Worm (Caenorhabditis elegans) whole organism, L1 larva: ENCODE results near the gene Y113G7B.12.

Experiments used
- C34B4.2 ChIP-seq: sonication (generic microtip); optimal IDR thresholded peaks from 2 replicates; lab custom pipeline; 2017; ENCODE audit warnings: mild to moderate bottlenecking, missing genetic modification characterization, missing compliant biosample characterization
- blmp-1 ChIP-seq: fragments of 150-350 bp; optimal IDR thresholded peaks from 2 replicates; lab custom pipeline; 2014; ENCODE audit warnings: missing biosample characterization, missing genetic modification characterization
- ceh-8 ChIP-seq: fragments of 200-800 bp; sonication (Bioruptor generic); optimal IDR thresholded peaks from 2 replicates; lab custom pipeline; 2018; ENCODE audit warnings: mild to moderate bottlenecking, missing genetic modification characterization, moderate library complexity, missing compliant biosample characterization
- ceh-88 ChIP-seq: fragments of 200-800 bp; sonication (Bioruptor generic); IDR thresholded peaks from 2 replicates; pipeline ENCODE4 v1.3.6; 2022; ENCODE audit warnings: missing genetic modification characterization, missing compliant biosample characterization
- ceh-90 ChIP-seq: sonication (generic microtip); optimal IDR thresholded peaks from 2 replicates; lab custom pipeline; 2016; ENCODE audit warnings: missing genetic modification characterization, missing compliant biosample characterization
- dsc-1 ChIP-seq: sonication (generic microtip); optimal IDR thresholded peaks from 2 replicates; lab custom pipeline; 2016; ENCODE audit warnings: mild to moderate bottlenecking, missing genetic modification characterization, missing compliant biosample characterization
- efl-1 ChIP-seq, 4 experiments: fragments of 150-350 bp; optimal IDR thresholded peaks in 3 of 4; peaks in 1 of 4; 1 replicate in 1 of 4; 2 replicates in 3 of 4; lab custom pipeline; 2014; ENCODE audit warnings: missing biosample characterization in 2 of 4, missing genetic modification characterization in 2 of 4, missing genetic modification reagents in 2 of 4
- egl-13 ChIP-seq: sonication (generic microtip); optimal IDR thresholded peaks from 2 replicates; lab custom pipeline; 2016; ENCODE audit warnings: missing genotype, missing genetic modification reagents, missing genetic modification characterization, missing compliant biosample characterization
- elt-2 ChIP-seq: sonication (generic microtip); optimal IDR thresholded peaks from 2 replicates; lab custom pipeline; 2016; ENCODE audit warnings: missing genetic modification characterization, mild to moderate bottlenecking, inconsistent platforms, missing compliant biosample characterization, missing genetic modification reagents
- ets-5 ChIP-seq: fragments of 200-800 bp; sonication (Bioruptor generic); IDR thresholded peaks from 2 replicates; pipeline ENCODE4 v1.3.6; 2022; ENCODE audit warnings: missing genetic modification characterization, missing compliant biosample characterization
- fkh-8 ChIP-seq: sonication (generic microtip); optimal IDR thresholded peaks from 2 replicates; lab custom pipeline; 2016; ENCODE audit warnings: mild to moderate bottlenecking, missing genetic modification characterization, missing compliant biosample characterization
- fos-1 ChIP-seq: fragments of 150-350 bp; optimal IDR thresholded peaks from 2 replicates; lab custom pipeline; 2014; ENCODE audit warnings: missing biosample characterization, missing genetic modification characterization
- hlh-4 ChIP-seq: sonication (generic microtip); optimal IDR thresholded peaks from 2 replicates; lab custom pipeline; 2016; ENCODE audit warnings: mild to moderate bottlenecking, missing genetic modification characterization, missing compliant biosample characterization
- hpl-2 ChIP-seq: fragments of 150-350 bp; optimal IDR thresholded peaks from 2 replicates; lab custom pipeline; 2014; ENCODE audit warnings: missing biosample characterization, missing genetic modification reagents, missing genetic modification characterization
- irx-1 ChIP-seq: sonication (generic microtip); optimal IDR thresholded peaks from 2 replicates; lab custom pipeline; 2016; ENCODE audit warnings: missing genetic modification characterization, missing compliant biosample characterization
- jun-1 ChIP-seq: fragments of 150-350 bp; optimal IDR thresholded peaks from 2 replicates; lab custom pipeline; 2014; ENCODE audit warnings: missing biosample characterization, missing genetic modification reagents, missing genetic modification characterization
- lin-14 ChIP-seq: fragments of 200-800 bp; sonication (Bioruptor generic); optimal IDR thresholded peaks from 2 replicates; lab custom pipeline; 2018; ENCODE audit warnings: mild to moderate bottlenecking, missing genetic modification characterization, moderate library complexity, missing compliant biosample characterization
- lin-15B ChIP-seq: fragments of 150-350 bp; sonication (generic microtip); optimal IDR thresholded peaks from 3 replicates; lab custom pipeline; 2014; ENCODE audit warnings: missing biosample characterization, missing genetic modification characterization
- nhr-47 ChIP-seq: sonication (generic microtip); optimal IDR thresholded peaks from 2 replicates; lab custom pipeline; 2016; ENCODE audit warnings: mild to moderate bottlenecking, missing genetic modification characterization, moderate library complexity, missing compliant biosample characterization
- nhr-85 ChIP-seq: sonication (generic microtip); peaks from one replicate; lab custom pipeline; 2016; ENCODE audit warnings: missing genetic modification characterization, inconsistent platforms, missing compliant biosample characterization
- pqm-1 ChIP-seq: sonication (generic microtip); optimal IDR thresholded peaks from 3 replicates; lab custom pipeline; 2017; ENCODE audit warnings: missing biosample characterization, missing genetic modification characterization
- snu-23 ChIP-seq: sonication (generic microtip); optimal IDR thresholded peaks from 2 replicates; lab custom pipeline; 2016; ENCODE audit warnings: missing genetic modification characterization, missing compliant biosample characterization
- unc-130 ChIP-seq: fragments of 150-350 bp; optimal IDR thresholded peaks from 2 replicates; lab custom pipeline; 2017; ENCODE audit warnings: missing biosample characterization, missing genetic modification characterization, inconsistent platforms
- xbp-1 ChIP-seq: sonication (generic microtip); optimal IDR thresholded peaks from 2 replicates; lab custom pipeline; 2016; ENCODE audit warnings: missing genetic modification characterization, missing compliant biosample characterization

Gene Y113G7B.12

ce11 chrV:20213097-20213496 is 613 bp upstream of the Y113G7B.12 start:
- TF ChIP-seq C34B4.2 (no peak), nhr-85 (tag; lab: Kevin White, UChicago) (peak; percentile 17)

ce11 chrV:20206086-20206485 is 6.4 kb downstream of the Y113G7B.12 start, which contains the start of the genes fbxb-59 and srbc-34:
Gene fbxb-59, minus strand, starts transcription at chrV:20206186.
Gene srbc-34, plus strand, starts transcription at chrV:20206318.
- no peak for TF ChIP-seq lin-14 (GFP tag; lab: Kevin White, UChicago)

ce11 chrV:20203085-20203484 is 9.4 kb downstream of the Y113G7B.12 start, which contains the start of gene fbxa-113:
Gene fbxa-113, plus strand, starts transcription at chrV:20203385.
- TF ChIP-seq nhr-47 (tag; lab: Kevin White, UChicago), result no peak
- TF ChIP-seq dsc-1, result no peak
- no peak for TF ChIP-seq nhr-85 (tag; lab: Kevin White, UChicago)
- TF ChIP-seq lin-15B (tag; lab: Kevin White, UChicago), result no peak
- no peak for TF ChIP-seq hpl-2 (GFP tag; lab: Kevin White, UChicago)

ce11 chrV:20201316-20201715 is 11.2 kb downstream of the Y113G7B.12 start, which contains the start of gene fbxa-114:
Gene fbxa-114, plus strand, starts transcription at chrV:20201616.
- TF ChIP-seq nhr-85 (tag; lab: Kevin White, UChicago) (peak; percentile 7), ets-5 (GFP tag; lab: Robert Waterston, UW) (no peak)

- TF ChIP-seq blmp-1, result no peak
Observed at ce11 chrV:20199658-20200057, 12.8 kb downstream of the Y113G7B.12 start.

- TF ChIP-seq fos-1 (tag; lab: Kevin White, UChicago) (no peak), jun-1 (tag; lab: Kevin White, UChicago) (no peak), fkh-8 (no peak), ceh-88 (no peak), pqm-1 (no peak), xbp-1 (tag; lab: Kevin White, UChicago) (no peak), ceh-90 (no peak), ceh-8 (no peak), unc-130 (no peak), nhr-85 (tag; lab: Kevin White, UChicago) (no peak), irx-1 (no peak), snu-23 (no peak)
Observed at ce11 chrV:20198954-20199353, 13.5 kb downstream of the Y113G7B.12 start, which contains the start of gene fog-2. Gene fog-2, plus strand, starts transcription at chrV:20199254.

ce11 chrV:20196671-20197070 is 15.8 kb downstream of the Y113G7B.12 start, which contains the start of gene ftr-1:
Gene ftr-1, plus strand, starts transcription at chrV:20196971.
- TF ChIP-seq efl-1 (optimal IDR thresholded peaks at IDR 0.05; lab: Kevin White, UChicago), result no peak
- TF ChIP-seq efl-1 (GFP tag; optimal IDR thresholded peaks at IDR 0.05 in 1 of 2; lab: Kevin White, UChicago), result peak in 1 of 2 experiments; percentile 32
- TF ChIP-seq blmp-1, result no peak

ce11 chrV:20195451-20196036 is 16.9 kb downstream of the Y113G7B.12 start, which contains the start of the genes srh-217 and Y113G7B.28:
Gene srh-217, minus strand, starts transcription at chrV:20195551.
Gene Y113G7B.28, plus strand, starts transcription at chrV:20195986.
- no peak for TF ChIP-seq efl-1 (optimal IDR thresholded peaks at IDR 0.05; lab: Kevin White, UChicago)
- TF ChIP-seq efl-1 (GFP tag; optimal IDR thresholded peaks at IDR 0.05 in 1 of 2; lab: Kevin White, UChicago), result peak in 1 of 2 experiments; percentile 57
- no peak for TF ChIP-seq elt-2 (tag; lab: Kevin White, UChicago)
- no peak for TF ChIP-seq egl-13 (tag; lab: Kevin White, UChicago)

ce11 chrV:20192102-20192880 is 20.2 kb downstream of the Y113G7B.12 start, which contains the start of the genes fbxa-115 and Y113G7B.27:
Gene fbxa-115, minus strand, starts transcription at chrV:20192152.
Gene Y113G7B.27, plus strand, starts transcription at chrV:20192830.
- TF ChIP-seq elt-2 (tag; lab: Kevin White, UChicago) (no peak), efl-1 (optimal IDR thresholded peaks at IDR 0.05; lab: Kevin White, UChicago) (no peak), efl-1 (GFP tag; optimal IDR thresholded peaks at IDR 0.05 in 1 of 2; lab: Kevin White, UChicago) (peak in 1 of 2 experiments; percentile 41), hlh-4 (tag; lab: Kevin White, UChicago) (no peak)
